Worm (Caenorhabditis elegans): Measurements from ENCODE around the gene F54G2.1.

DNA sequence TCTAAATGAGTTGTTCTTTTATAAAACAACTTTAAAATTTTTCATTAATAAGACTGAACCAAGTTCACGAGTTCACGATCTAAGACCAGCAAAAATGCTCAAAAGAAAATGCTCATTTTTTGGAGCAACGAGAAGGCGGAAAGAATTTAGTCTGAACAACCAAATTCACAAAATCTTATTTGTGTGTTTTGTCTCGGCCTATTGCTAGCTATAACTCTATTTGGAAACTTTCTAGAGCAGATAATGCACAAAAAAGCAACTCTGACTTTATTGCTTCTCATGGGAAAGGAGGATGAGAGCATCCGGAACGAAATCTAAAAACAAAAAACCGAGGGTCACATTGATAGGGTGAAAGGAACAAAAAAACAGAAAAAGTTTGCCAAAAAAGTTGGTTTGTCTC is 23.6 kb downstream of the F54G2.1 start:
- TF ChIP-seq ceh-82 (tag; optimal IDR thresholded peaks at IDR 0.05) (no peak), jun-1 (tag; optimal IDR thresholded peaks at IDR 0.05) (no peak), nhr-237 (tag; optimal IDR thresholded peaks at IDR 0.05) (no peak)

Measured in whole organism, L3 larva.